Fruit fly (Drosophila melanogaster) S2 (cell line): ENCODE results near the gene LManV.

Experiments
- CG8478 ChIP-seq: fragments of >200 bp; optimal IDR thresholded peaks from 2 replicates; lab custom pipeline; 2018
- CTCF ChIP-seq, 2 experiments: fragments of >200 bp; optimal IDR thresholded peaks; 2 replicates each; lab custom pipeline; 2018

dm6 chr2L:8781152-8781551 lies 5.1 kb upstream of the LManV start, which contains the start of gene LManVI:
- TF ChIP-seq CTCF (optimal IDR thresholded peaks at IDR 0.05; lab: Kevin White, UChicago) (no peak), CG8478 (no peak)
